1 fruit fly cellular context compared by ENCODE assay signal in genomic region chrX:21044831-21045447, dm6.
TF ChIP-seq lines count a peak whose summit lies in the region.

TSS of gene Cbs (plus strand) at chrX:21045138.

TF ChIP-seq in whole organism, embryonic, 481 proteins besides CTCF, POLR2A, EP300 and RAD21 (continued from another document and continues in another):
- TF ChIP-seq CG2889 (GFP tag; IDR thresholded peaks at IDR 0.05; lab: Robert Waterston, UW) (0 out of 3 replicates have a peak, but pooled peaks have one; percentile 62), dimm (GFP tag; IDR thresholded peaks at IDR 0.05; lab: Robert Waterston, UW) (peak; percentile 52; the same call in 1 of the 2 replicates), sim (GFP tag; IDR thresholded peaks at IDR 0.05; lab: Robert Waterston, UW) (0 out of 2 replicates have a peak, but pooled peaks have one; percentile 52), NC2α (GFP tag; optimal IDR thresholded peaks at IDR 0.05; lab: Kevin White, UChicago) (no peak), stwl (tag; optimal IDR thresholded peaks at IDR 0.05; lab: Kevin White, UChicago) (no peak), CG18764 (GFP tag; optimal IDR thresholded peaks at IDR 0.05; lab: Kevin White, UChicago) (no peak), caup (GFP tag; optimal IDR thresholded peaks at IDR 0.05; lab: Kevin White, UChicago; ENCODE audit: severe bottlenecking) (peak; percentile 15), br (optimal IDR thresholded peaks at IDR 0.05; lab: Kevin White, UChicago) (no peak), CG2712 (tag; optimal IDR thresholded peaks at IDR 0.05; lab: Kevin White, UChicago) (peak; percentile 49), Lhr (GFP tag; optimal IDR thresholded peaks at IDR 0.05; lab: Kevin White, UChicago) (no peak), MTF-1 (GFP tag; optimal IDR thresholded peaks at IDR 0.05; lab: Kevin White, UChicago; ENCODE audit: borderline replicate concordance) (peak; percentile 12), Dref (GFP tag; IDR thresholded peaks at IDR 0.05; lab: Robert Waterston, UW) (no peak), Dll (GFP tag; IDR thresholded peaks at IDR 0.05; lab: Robert Waterston, UW; ENCODE audit: partially characterized antibody) (no peak), inv (GFP tag; IDR thresholded peaks at IDR 0.05; lab: Robert Waterston, UW; ENCODE audit: partially characterized antibody) (no peak), CG4617 (GFP tag; optimal IDR thresholded peaks at IDR 0.05; lab: Kevin White, UChicago; ENCODE audit: borderline replicate concordance) (no peak), run (tag; optimal IDR thresholded peaks at IDR 0.05; lab: Kevin White, UChicago) (no peak), Xrp1 (GFP tag; IDR thresholded peaks at IDR 0.05; lab: Robert Waterston, UW) (peak; percentile 72; the same call in 1 of the 2 replicates), lola (GFP tag; optimal IDR thresholded peaks at IDR 0.05; lab: Kevin White, UChicago) (peak in 1 of 3 experiments; percentile 68), CG17359 (tag; optimal IDR thresholded peaks at IDR 0.05; lab: Kevin White, UChicago) (peak; percentile 43), CG8388 (GFP tag; optimal IDR thresholded peaks at IDR 0.05; lab: Kevin White, UChicago) (peak; percentile 34), CG10654 (GFP tag; optimal IDR thresholded peaks at IDR 0.05; lab: Kevin White, UChicago) (peak; percentile 54), vnd (GFP tag; IDR thresholded peaks at IDR 0.05; lab: Robert Waterston, UW; ENCODE audit: partially characterized antibody) (no peak), Fer2 (tag; optimal IDR thresholded peaks at IDR 0.05; lab: Kevin White, UChicago) (peak; percentile 40), CG2875 (GFP tag; optimal IDR thresholded peaks at IDR 0.05; lab: Kevin White, UChicago) (peak; percentile 19), CG32772 (GFP tag; IDR thresholded peaks at IDR 0.05; lab: Robert Waterston, UW) (peak; percentile 60), NfI (GFP tag; optimal IDR thresholded peaks at IDR 0.05; lab: Kevin White, UChicago) (peak; percentile 60), Sry-δ (GFP tag; optimal IDR thresholded peaks at IDR 0.05; lab: Kevin White, UChicago) (no peak), CG16863 (GFP tag; optimal IDR thresholded peaks at IDR 0.05; lab: Kevin White, UChicago) (no peak), dpn (GFP tag; optimal IDR thresholded peaks at IDR 0.05; lab: Kevin White, UChicago) (peak; percentile 32 to 59), CG6791 (GFP tag; IDR thresholded peaks at IDR 0.05; lab: Robert Waterston, UW; ENCODE audit: partially characterized antibody) (no peak), zen2 (GFP tag; IDR thresholded peaks at IDR 0.05; lab: Robert Waterston, UW; ENCODE audit: partially characterized antibody) (no peak), Pdp1 (GFP tag; optimal IDR thresholded peaks at IDR 0.05; lab: Kevin White, UChicago) (no peak), CG9817 (tag; optimal IDR thresholded peaks at IDR 0.05; lab: Kevin White, UChicago) (peak; percentile 45), row (GFP tag; IDR thresholded peaks at IDR 0.05; lab: Robert Waterston, UW) (peak; percentile 86), eyg (GFP tag; optimal IDR thresholded peaks at IDR 0.05; lab: Kevin White, UChicago) (no peak), dmrt99B (tag; optimal IDR thresholded peaks at IDR 0.05; lab: Kevin White, UChicago) (peak; percentile 79), fd102C (GFP tag; optimal IDR thresholded peaks at IDR 0.05; lab: Kevin White, UChicago) (no peak), CG17361 (GFP tag; IDR thresholded peaks at IDR 0.05; lab: Robert Waterston, UW) (peak; percentile 90), gfzf (GFP tag; optimal IDR thresholded peaks at IDR 0.05; lab: Kevin White, UChicago) (no peak), CG11696 (GFP tag; IDR thresholded peaks at IDR 0.05; lab: Robert Waterston, UW) (no peak), slbo (GFP tag; IDR thresholded peaks at IDR 0.05; lab: Robert Waterston, UW) (peak; percentile 86), CG7987 (GFP tag; optimal IDR thresholded peaks at IDR 0.05; lab: Kevin White, UChicago) (no peak), CG6689 (GFP tag; IDR thresholded peaks at IDR 0.05; lab: Robert Waterston, UW) (peak; percentile 75), CG2116 (GFP tag; optimal IDR thresholded peaks at IDR 0.05; lab: Kevin White, UChicago) (peak; percentile 1), Hey (tag; optimal IDR thresholded peaks at IDR 0.05; lab: Kevin White, UChicago) (no peak), CG15514 (GFP tag; optimal IDR thresholded peaks at IDR 0.05; lab: Kevin White, UChicago) (no peak), CG18476 (GFP tag; optimal IDR thresholded peaks at IDR 0.05; lab: Kevin White, UChicago) (peak; percentile 1), CG4730 (GFP tag; IDR thresholded peaks at IDR 0.05; lab: Robert Waterston, UW) (peak; percentile 46; the same call in 1 of the 2 replicates), chinmo (GFP tag; IDR thresholded peaks at IDR 0.05; lab: Robert Waterston, UW; ENCODE audit: partially characterized antibody) (no peak; the same call in 3 of the 4 replicates), Adf1 (GFP tag; IDR thresholded peaks at IDR 0.05; lab: Robert Waterston, UW) (peak; percentile 96), fd3F (GFP tag; optimal IDR thresholded peaks at IDR 0.05; lab: Kevin White, UChicago) (peak; percentile 62), CG3065 (GFP tag; optimal IDR thresholded peaks at IDR 0.05; lab: Kevin White, UChicago) (no peak), CG4820 (GFP tag; optimal IDR thresholded peaks at IDR 0.05; lab: Kevin White, UChicago) (peak; percentile 50), Ssrp (tag; optimal IDR thresholded peaks at IDR 0.05; lab: Kevin White, UChicago) (peak; percentile 52), Sox102F (GFP tag; optimal IDR thresholded peaks at IDR 0.05; lab: Kevin White, UChicago) (peak; percentile 59), CG32767 (GFP tag; IDR thresholded peaks at IDR 0.05; lab: Robert Waterston, UW) (peak; percentile 49; the same call in 1 of the 2 replicates), CG14441 (GFP tag; IDR thresholded peaks at IDR 0.05; lab: Robert Waterston, UW) (peak; percentile 70), al (GFP tag; IDR thresholded peaks at IDR 0.05; lab: Robert Waterston, UW) (peak; percentile 70), CG1647 (GFP tag; optimal IDR thresholded peaks at IDR 0.05; lab: Kevin White, UChicago) (no peak), pzg (GFP tag; optimal IDR thresholded peaks at IDR 0.05; lab: Kevin White, UChicago) (no peak), CG13123 (GFP tag; optimal IDR thresholded peaks at IDR 0.05; lab: Kevin White, UChicago) (peak; percentile 10), nerfin-2 (GFP tag; IDR thresholded peaks at IDR 0.05; lab: Robert Waterston, UW; ENCODE audit: partially characterized antibody) (no peak), exex (tag; optimal IDR thresholded peaks at IDR 0.05; lab: Kevin White, UChicago) (no peak), CG4404 (GFP tag; IDR thresholded peaks at IDR 0.05; lab: Robert Waterston, UW) (no peak), dmrt11E (tag; optimal IDR thresholded peaks at IDR 0.05; lab: Kevin White, UChicago) (peak; percentile 53), Max (GFP tag; optimal IDR thresholded peaks at IDR 0.05; lab: Kevin White, UChicago) (peak; percentile 38), CG7745 (tag; optimal IDR thresholded peaks at IDR 0.05; lab: Kevin White, UChicago) (no peak), Hr51 (GFP tag; optimal IDR thresholded peaks at IDR 0.05; lab: Kevin White, UChicago) (peak; percentile 2 to 68), Jarid2 (GFP tag; optimal IDR thresholded peaks at IDR 0.05; lab: Kevin White, UChicago) (no peak), ftz-f1 (GFP tag; optimal IDR thresholded peaks at IDR 0.05; lab: Kevin White, UChicago) (no peak), Fer3 (tag; optimal IDR thresholded peaks at IDR 0.05; lab: Kevin White, UChicago) (peak; percentile 48), ap (GFP tag; IDR thresholded peaks at IDR 0.05; lab: Robert Waterston, UW) (peak; percentile 54; the same call in 1 of the 2 replicates), CG10565 (GFP tag; optimal IDR thresholded peaks at IDR 0.05; lab: Kevin White, UChicago) (no peak), Rx (GFP tag; IDR thresholded peaks at IDR 0.05; lab: Robert Waterston, UW) (peak; percentile 50; the same call in 1 of the 2 replicates), B-H1 (GFP tag; IDR thresholded peaks at IDR 0.05; lab: Robert Waterston, UW) (0 out of 3 replicates have a peak, but pooled peaks have one; percentile 23), NC2β (GFP tag; optimal IDR thresholded peaks at IDR 0.05; lab: Kevin White, UChicago) (no peak), CG4328 (GFP tag; optimal IDR thresholded peaks at IDR 0.05; lab: Kevin White, UChicago) (peak; percentile 62), Ada2b (GFP tag; IDR thresholded peaks at IDR 0.05; lab: Robert Waterston, UW) (peak; percentile 57), chm (GFP tag; IDR thresholded peaks at IDR 0.05; lab: Robert Waterston, UW) (peak; percentile 48; the same call in 1 of the 2 replicates), CG5245 (GFP tag; optimal IDR thresholded peaks at IDR 0.05; lab: Kevin White, UChicago) (peak; percentile 17), Fer1 (GFP tag; optimal IDR thresholded peaks at IDR 0.05; lab: Kevin White, UChicago) (peak; percentile 50), ase (GFP tag; IDR thresholded peaks at IDR 0.05; lab: Robert Waterston, UW) (peak; percentile 57; the same call in 1 of the 3 replicates), CG9215 (GFP tag; IDR thresholded peaks at IDR 0.05; lab: Robert Waterston, UW) (peak; percentile 60), ash1 (GFP tag; optimal IDR thresholded peaks at IDR 0.05; lab: Kevin White, UChicago) (no peak), BEAF-32 (GFP tag; optimal IDR thresholded peaks at IDR 0.05; lab: Kevin White, UChicago) (no peak), CG12744 (GFP tag; optimal IDR thresholded peaks at IDR 0.05; lab: Kevin White, UChicago) (no peak), Atf-2 (GFP tag; optimal IDR thresholded peaks at IDR 0.05; lab: Kevin White, UChicago) (no peak), Spps (tag; optimal IDR thresholded peaks at IDR 0.05; lab: Kevin White, UChicago) (no peak), seq (GFP tag; IDR thresholded peaks at IDR 0.05; lab: Robert Waterston, UW) (0 out of 2 replicates have a peak, but pooled peaks have one; percentile 42), ara (GFP tag; IDR thresholded peaks at IDR 0.05; lab: Robert Waterston, UW) (peak; percentile 45), tx (GFP tag; optimal IDR thresholded peaks at IDR 0.05; lab: Kevin White, UChicago) (no peak), Dfd (GFP tag; optimal IDR thresholded peaks at IDR 0.05; lab: Kevin White, UChicago) (no peak), Oli (tag; optimal IDR thresholded peaks at IDR 0.05; lab: Kevin White, UChicago) (peak; percentile 79), CG6854 (GFP tag; optimal IDR thresholded peaks at IDR 0.05; lab: Kevin White, UChicago) (no peak), kni (GFP tag; optimal IDR thresholded peaks at IDR 0.05; lab: Kevin White, UChicago) (no peak), ERR (GFP tag; optimal IDR thresholded peaks at IDR 0.05; lab: Kevin White, UChicago) (no peak), Atf3 (GFP tag; optimal IDR thresholded peaks at IDR 0.05; lab: Kevin White, UChicago) (no peak), kay (GFP tag; optimal IDR thresholded peaks at IDR 0.05; lab: Kevin White, UChicago) (no peak), gro (GFP tag; optimal IDR thresholded peaks at IDR 0.05; lab: Kevin White, UChicago) (no peak), sima (GFP tag; optimal IDR thresholded peaks at IDR 0.05; lab: Kevin White, UChicago) (no peak), Eip74EF (GFP tag; optimal IDR thresholded peaks at IDR 0.05; lab: Kevin White, UChicago) (peak in 1 of 2 experiments; percentile 27), CG7556 (GFP tag; optimal IDR thresholded peaks at IDR 0.05; lab: Kevin White, UChicago) (peak; percentile 84), CG7928 (GFP tag; optimal IDR thresholded peaks at IDR 0.05; lab: Kevin White, UChicago) (no peak), h (optimal IDR thresholded peaks at IDR 0.05; lab: Kevin White, UChicago) (no peak), Stat92E (GFP tag; optimal IDR thresholded peaks at IDR 0.05; lab: Kevin White, UChicago) (no peak), CG17328 (GFP tag; IDR thresholded peaks at IDR 0.05; lab: Robert Waterston, UW) (peak; percentile 50; the same call in 1 of the 2 replicates), crp (GFP tag; optimal IDR thresholded peaks at IDR 0.05; lab: Kevin White, UChicago) (no peak), Doc2 (GFP tag; IDR thresholded peaks at IDR 0.05; lab: Robert Waterston, UW) (no peak), luna (GFP tag; optimal IDR thresholded peaks at IDR 0.05; lab: Kevin White, UChicago) (no peak), CG12659 (GFP tag; optimal IDR thresholded peaks at IDR 0.05; lab: Kevin White, UChicago) (peak; percentile 53), pros (GFP tag; optimal IDR thresholded peaks at IDR 0.05; lab: Kevin White, UChicago) (no peak), Antp (GFP tag; optimal IDR thresholded peaks at IDR 0.05; lab: Kevin White, UChicago) (peak; percentile 21), CG10274 (GFP tag; optimal IDR thresholded peaks at IDR 0.05; lab: Kevin White, UChicago) (peak; percentile 16), jumu (GFP tag; optimal IDR thresholded peaks at IDR 0.05; lab: Kevin White, UChicago) (no peak), CG31441 (GFP tag; IDR thresholded peaks at IDR 0.05; lab: Robert Waterston, UW) (peak; percentile 76), H15 (GFP tag; IDR thresholded peaks at IDR 0.05; lab: Robert Waterston, UW) (0 out of 3 replicates have a peak, but pooled peaks have one; percentile 56), Sry-β (GFP tag; optimal IDR thresholded peaks at IDR 0.05; lab: Kevin White, UChicago) (no peak), gce (GFP tag; IDR thresholded peaks at IDR 0.05; lab: Robert Waterston, UW) (0 out of 3 replicates have a peak, but pooled peaks have one; percentile 29), tin (GFP tag; optimal IDR thresholded peaks at IDR 0.05; lab: Kevin White, UChicago) (peak; percentile 54), sisA (GFP tag; IDR thresholded peaks at IDR 0.05; lab: Robert Waterston, UW) (peak; percentile 67), CG7839 (tag; optimal IDR thresholded peaks at IDR 0.05; lab: Kevin White, UChicago) (peak; percentile 83), CG17385 (GFP tag; optimal IDR thresholded peaks at IDR 0.05; lab: Kevin White, UChicago) (peak; percentile 46), Meics (GFP tag; optimal IDR thresholded peaks at IDR 0.05; lab: Kevin White, UChicago) (peak; percentile 81), bab2 (GFP tag; optimal IDR thresholded peaks at IDR 0.05; lab: Kevin White, UChicago) (no peak), CG18262 (tag; optimal IDR thresholded peaks at IDR 0.05; lab: Kevin White, UChicago) (peak; percentile 73), H2.0 (GFP tag; IDR thresholded peaks at IDR 0.05; lab: Robert Waterston, UW) (peak; percentile 66), CHES-1-like (GFP tag; optimal IDR thresholded peaks at IDR 0.05; lab: Kevin White, UChicago) (no peak), CG3726 (GFP tag; IDR thresholded peaks at IDR 0.05; lab: Robert Waterston, UW) (0 out of 3 replicates have a peak, but pooled peaks have one; percentile 51), D (optimal IDR thresholded peaks at IDR 0.05; lab: Kevin White, UChicago) (no peak), D (GFP tag; optimal IDR thresholded peaks at IDR 0.05; lab: Kevin White, UChicago) (no peak)
